Worm (Caenorhabditis elegans) whole organism, early embryonic: Measurements from ENCODE around the gene Y54G2A.48.

Source experiments
- aly-1 ChIP-seq: sonication (generic microtip); optimal IDR thresholded peaks from 2 replicates; lab custom pipeline; 2016; ENCODE audit warnings: missing genetic modification characterization, missing compliant biosample characterization
- ama-1 ChIP-seq: fragments of 150-350 bp; optimal IDR thresholded peaks from 2 replicates; lab custom pipeline; 2014
- ceh-36 ChIP-seq: sonication (generic microtip); optimal IDR thresholded peaks from 2 replicates; lab custom pipeline; 2016; ENCODE audit warnings: missing genetic modification characterization, inconsistent platforms, missing compliant biosample characterization
- hmbx-1 ChIP-seq: sonication (generic microtip); optimal IDR thresholded peaks from 2 replicates; lab custom pipeline; 2016; ENCODE audit warnings: mild to moderate bottlenecking, missing genetic modification characterization, missing compliant biosample characterization
- hmg-4 ChIP-seq: fragments of 200-800 bp; sonication (Bioruptor generic); optimal IDR thresholded peaks from 2 replicates; lab custom pipeline; 2018; ENCODE audit warnings: mild to moderate bottlenecking, missing genetic modification characterization, missing compliant biosample characterization
- scrt-1 ChIP-seq: fragments of 200-800 bp; sonication (Bioruptor generic); IDR thresholded peaks from 2 replicates; pipeline ENCODE4 v1.3.6; 2022; ENCODE audit warnings: missing genetic modification characterization, missing compliant biosample characterization
- sea-1 ChIP-seq: fragments of 200-800 bp; sonication (Bioruptor generic); conservative IDR thresholded peaks from 2 replicates; pipeline ENCODE4 v1.3.6; 2022; ENCODE audit warnings: missing genetic modification characterization, missing compliant biosample characterization

DNA sequence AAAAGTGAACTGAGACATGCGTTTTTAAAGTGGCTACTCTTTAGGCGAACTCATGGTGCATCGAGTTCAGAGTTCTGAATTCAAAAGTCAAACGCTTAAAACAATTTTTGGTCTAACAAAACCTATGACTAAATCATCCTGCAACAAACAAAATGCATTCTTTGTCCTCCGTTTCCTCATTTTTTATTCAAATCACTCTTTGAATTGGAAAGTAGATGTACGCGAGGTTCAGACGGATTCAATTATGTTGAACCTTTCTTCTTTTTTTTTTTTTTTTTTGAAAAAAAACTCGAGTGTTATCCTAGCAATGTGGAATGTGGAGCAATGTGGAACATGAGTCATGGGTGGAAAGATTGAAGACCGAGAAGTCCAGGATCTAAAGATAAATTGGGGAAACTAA, 26.2 kb upstream of the Y54G2A.48 start:
- no peak for TF ChIP-seq ama-1 (lab: Kevin White, UChicago)
- TF ChIP-seq sea-1 = no peak
- no peak for TF ChIP-seq aly-1 (tag; lab: Kevin White, UChicago)
- TF ChIP-seq hmbx-1 (tag; lab: Kevin White, UChicago) = no peak
- TF ChIP-seq ceh-36 = no peak
- TF ChIP-seq scrt-1 (GFP tag; lab: Robert Waterston, UW) = no peak
- TF ChIP-seq hmg-4 (GFP tag; lab: Kevin White, UChicago) = no peak
